Worm (Caenorhabditis elegans): ENCODE data around the gene T04C9.3.
A peak's percentile ranks its signal among the peaks of the same experiment; 100 is the strongest.

The T04C9.3 gene

DNA sequence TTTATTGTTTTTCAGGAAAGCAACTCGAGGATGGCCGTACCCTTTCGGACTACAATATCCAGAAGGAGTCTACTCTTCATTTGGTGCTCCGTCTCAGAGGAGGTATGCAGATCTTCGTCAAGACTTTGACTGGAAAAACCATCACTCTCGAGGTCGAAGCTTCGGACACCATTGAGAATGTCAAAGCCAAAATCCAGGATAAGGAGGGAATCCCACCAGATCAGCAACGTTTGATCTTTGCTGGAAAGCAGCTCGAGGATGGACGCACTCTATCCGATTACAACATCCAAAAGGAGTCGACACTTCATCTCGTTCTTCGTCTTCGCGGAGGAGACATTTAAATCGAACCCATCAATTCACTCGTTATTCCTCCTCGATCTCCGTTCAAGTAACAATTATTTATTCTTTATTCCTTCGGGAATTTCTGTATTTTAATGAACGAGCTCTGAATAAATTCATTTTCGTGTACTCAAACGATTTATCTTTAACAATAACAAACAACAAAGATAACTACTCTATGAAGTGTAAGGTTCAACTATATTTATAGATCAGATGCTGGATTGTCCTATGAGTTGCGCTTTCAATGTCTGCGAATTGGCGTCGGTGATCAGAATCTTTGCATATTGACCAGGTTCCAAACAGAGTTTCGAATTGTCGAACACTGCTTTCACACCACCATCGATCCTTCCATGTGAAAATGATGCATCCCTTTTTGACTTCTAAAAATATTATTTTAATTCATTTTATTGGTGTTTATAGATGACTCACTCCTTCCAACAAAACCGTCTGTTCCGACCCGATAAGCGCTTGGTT is 41.9 kb upstream of the T04C9.3 start (continued):
- TF ChIP-seq efl-1 (GFP tag; optimal IDR thresholded peaks at IDR 0.05) (no peak), K11D2.4 (GFP tag; IDR thresholded peaks at IDR 0.05) (peak; percentile 67; the same call in 1 of the 2 replicates), ceh-100 (GFP tag; IDR thresholded peaks at IDR 0.05) (no peak; the same call in 1 of the 2 replicates), lsy-27 (tag; optimal IDR thresholded peaks at IDR 0.05; ENCODE audit: borderline replicate concordance, insufficient read depth) (no peak), F57A8.1 (GFP tag; optimal IDR thresholded peaks at IDR 0.05) (no peak), mcd-1 (GFP tag; IDR thresholded peaks at IDR 0.05) (peak; percentile 56), rpc-1 (optimal IDR thresholded peaks at IDR 0.05) (no peak), rpc-1 (tag; optimal IDR thresholded peaks at IDR 0.05) (no peak), aptf-3 (GFP tag; IDR thresholded peaks at IDR 0.05) (no peak), ceh-91 (GFP tag; IDR thresholded peaks at IDR 0.05) (no peak), attf-6 (GFP tag; IDR thresholded peaks at IDR 0.05) (peak; percentile 55; the same call in 1 of the 2 replicates), dpl-1 (GFP tag; optimal IDR thresholded peaks at IDR 0.05) (no peak), fkh-3 (tag; optimal IDR thresholded peaks at IDR 0.05) (peak; percentile 3), F57C9.4 (tag; optimal IDR thresholded peaks at IDR 0.05) (no peak), Y56A3A.18 (GFP tag; IDR thresholded peaks at IDR 0.05) (peak; percentile 81), atf-7 (tag; optimal IDR thresholded peaks at IDR 0.05) (peak; percentile 81), egrh-3 (GFP tag; IDR thresholded peaks at IDR 0.05) (no peak; the same call in 1 of the 2 replicates), ceh-58 (GFP tag; IDR thresholded peaks at IDR 0.05) (peak; percentile 81; the same call in 1 of the 2 replicates), sptf-2 (GFP tag; optimal IDR thresholded peaks at IDR 0.05) (no peak), B0261.1 (tag; optimal IDR thresholded peaks at IDR 0.05) (no peak), F23B12.7 (tag; optimal IDR thresholded peaks at IDR 0.05; ENCODE audit: insufficient read depth) (peak; percentile 26), nfyb-1 (GFP tag; IDR thresholded peaks at IDR 0.05) (peak; percentile 86), ztf-25 (GFP tag; IDR thresholded peaks at IDR 0.05) (no peak), hsf-1 (GFP tag; IDR thresholded peaks at IDR 0.05) (peak; percentile 77), ccch-3 (GFP tag; optimal IDR thresholded peaks at IDR 0.05) (no peak), snpc-4 (GFP tag; optimal IDR thresholded peaks at IDR 0.05) (no peak), snpc-4 (tag; optimal IDR thresholded peaks at IDR 0.05) (peak in 2 of 4 experiments; percentile 49 to 62), ztf-3 (GFP tag; optimal IDR thresholded peaks at IDR 0.05) (peak; percentile 21), nhr-27 (tag; optimal IDR thresholded peaks at IDR 0.05) (no peak), B0019.2 (GFP tag; conservative IDR thresholded peaks at IDR 0.05) (no peak), lin-54 (GFP tag; optimal IDR thresholded peaks at IDR 0.05) (peak; percentile 62), ceh-27 (GFP tag; optimal IDR thresholded peaks at IDR 0.05) (peak; percentile 50), D2030.7 (GFP tag; IDR thresholded peaks at IDR 0.05) (0 out of 2 replicates have a peak, but pooled peaks have one; percentile 14), mes-4 (tag; optimal IDR thresholded peaks at IDR 0.05) (no peak), F33H1.4 (GFP tag; IDR thresholded peaks at IDR 0.05) (peak; percentile 30; the same call in 1 of the 2 replicates)

DNA sequence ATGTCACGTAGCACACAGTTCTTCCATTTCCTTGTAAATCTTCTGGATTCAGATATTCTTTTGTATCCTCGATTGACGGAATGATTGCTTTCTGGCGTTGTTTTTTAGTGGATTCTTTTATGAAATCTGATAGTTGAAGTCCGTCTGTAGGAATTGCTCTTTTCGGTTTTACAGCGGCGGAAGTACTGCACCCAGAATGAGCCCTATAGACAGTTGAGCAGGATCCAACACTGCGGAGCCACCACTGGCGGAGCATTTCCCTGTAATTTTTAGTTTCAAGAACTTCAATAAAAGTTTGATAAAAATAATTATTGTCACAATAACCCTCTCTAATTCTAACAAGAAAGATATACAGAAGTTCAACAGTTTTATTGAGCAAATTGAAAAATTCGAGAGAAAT is 39.6 kb upstream of the T04C9.3 start, which contains the start of gene F25B5.5:
Gene F25B5.5 (minus strand): TSS at position 260 of the 400 bp plus-strand sequence.
- TF ChIP-seq ekl-4 (GFP tag; IDR thresholded peaks at IDR 0.05) (0 out of 2 replicates have a peak, but pooled peaks have one; percentile 45), tlf-1 (GFP tag; optimal IDR thresholded peaks at IDR 0.05) (no peak), bed-2 (GFP tag; IDR thresholded peaks at IDR 0.05) (no peak), ama-1 (optimal IDR thresholded peaks at IDR 0.05) (peak; percentile 53), ama-1 (GFP tag; optimal IDR thresholded peaks at IDR 0.05) (no peak), B0019.2 (GFP tag; conservative IDR thresholded peaks at IDR 0.05) (no peak), nfya-2 (GFP tag; IDR thresholded peaks at IDR 0.05) (no peak), T26A5.8 (tag; optimal IDR thresholded peaks at IDR 0.05) (no peak), hsf-1 (GFP tag; IDR thresholded peaks at IDR 0.05) (no peak), cebp-1 (GFP tag; IDR thresholded peaks at IDR 0.05) (no peak), cebp-1 (tag; optimal IDR thresholded peaks at IDR 0.05) (peak; percentile 22), ceh-40 (GFP tag; IDR thresholded peaks at IDR 0.05) (no peak), egl-44 (GFP tag; IDR thresholded peaks at IDR 0.05) (0 out of 2 replicates have a peak, but pooled peaks have one; percentile 27), let-526 (GFP tag; IDR thresholded peaks at IDR 0.05) (no peak), egrh-3 (GFP tag; IDR thresholded peaks at IDR 0.05) (no peak), C17E4.6 (GFP tag; IDR thresholded peaks at IDR 0.05) (no peak), gei-17 (GFP tag; optimal IDR thresholded peaks at IDR 0.05) (no peak), unc-62 (GFP tag; optimal IDR thresholded peaks at IDR 0.05) (no peak)

Data from whole organism, young adult.